Worm (Caenorhabditis elegans) whole organism, midembryonic: ENCODE results near the gene odr-2.

Experiments
- T22C8.4 ChIP-seq: fragments of 200-800 bp; sonication (Bioruptor generic); IDR thresholded peaks from 2 replicates; pipeline ENCODE4 v1.3.6; 2022; ENCODE audit warnings: missing genetic modification characterization, missing compliant biosample characterization
- cog-1 ChIP-seq: sonication (generic microtip); optimal IDR thresholded peaks from 2 replicates; lab custom pipeline; 2016; ENCODE audit warnings: missing genetic modification characterization, missing compliant biosample characterization
- klf-2 ChIP-seq: fragments of 200-800 bp; sonication (Bioruptor generic); conservative IDR thresholded peaks from 2 replicates; pipeline ENCODE4 v1.3.6; 2022; ENCODE audit warnings: missing genetic modification reagents, missing genetic modification characterization, missing compliant biosample characterization
- med-1 ChIP-seq: sonication (generic microtip); optimal IDR thresholded peaks from 2 replicates; lab custom pipeline; 2017; ENCODE audit warnings: missing genetic modification characterization, mild to moderate bottlenecking, missing compliant biosample characterization, antibody characterized with exemption, missing genetic modification reagents; ENCODE audit not compliant: insufficient read depth
- ref-1 ChIP-seq: fragments of 200-800 bp; sonication (Bioruptor generic); conservative IDR thresholded peaks from 2 replicates; pipeline ENCODE4 v1.3.6; 2022; ENCODE audit warnings: missing genetic modification reagents, missing genetic modification characterization, missing compliant biosample characterization
- tab-1 ChIP-seq: fragments of 200-800 bp; sonication (Bioruptor generic); IDR thresholded peaks from 2 replicates; pipeline ENCODE4 v1.3.6; 2022; ENCODE audit warnings: missing genetic modification characterization, missing compliant biosample characterization
- ztf-23 ChIP-seq: fragments of 200-800 bp; sonication (Bioruptor generic); IDR thresholded peaks from 2 replicates; pipeline ENCODE4 v1.3.6; 2022; ENCODE audit warnings: missing genetic modification reagents, missing genetic modification characterization, missing compliant biosample characterization

DNA sequence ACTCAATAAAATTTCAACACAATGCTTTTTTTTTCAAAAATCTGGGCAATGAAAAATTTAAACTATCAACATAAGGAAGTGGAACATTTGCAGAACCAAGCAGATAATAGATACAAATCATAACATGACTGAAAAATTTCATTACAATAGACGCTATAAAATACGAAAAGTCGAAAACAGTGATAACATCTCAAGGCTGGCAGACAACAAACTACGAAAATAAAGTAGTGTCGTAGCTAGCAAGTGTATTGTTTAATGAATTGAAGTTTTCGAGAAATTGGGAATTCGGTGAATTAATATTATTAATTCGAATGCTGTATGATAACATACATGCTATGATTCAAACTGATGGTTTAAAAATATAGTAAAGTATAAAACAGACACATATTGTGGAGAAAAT is 6.5 kb upstream of the odr-2 start:
- no peak for TF ChIP-seq med-1 (GFP tag; lab: Kevin White, UChicago)
- TF ChIP-seq T22C8.4 (GFP tag; lab: Robert Waterston, UW), result no peak
- no peak for TF ChIP-seq cog-1 (tag; lab: Kevin White, UChicago)
- no peak for TF ChIP-seq ztf-23 (GFP tag; lab: Robert Waterston, UW)
- TF ChIP-seq tab-1 (GFP tag; lab: Robert Waterston, UW), result no peak
- TF ChIP-seq ref-1 (GFP tag; lab: Robert Waterston, UW), result no peak
- TF ChIP-seq klf-2 (GFP tag; lab: Robert Waterston, UW), result no peak
